Fruit fly (Drosophila melanogaster) S2 (cell line): ENCODE measurements around the gene CG7888.

Experiments
- CG8478 ChIP-seq: fragments of >200 bp; optimal IDR thresholded peaks from 2 replicates; lab custom pipeline; 2018
- CTCF ChIP-seq, 2 experiments: fragments of >200 bp; optimal IDR thresholded peaks; 2 replicates each; lab custom pipeline; 2018

dm6 chr3L:11007786-11008185 lies 46.0 kb upstream of the CG7888 start:
- no peak for TF ChIP-seq CG8478 (lab: Kevin White, UChicago)
- no peak for TF ChIP-seq CTCF (optimal IDR thresholded peaks at IDR 0.05; lab: Kevin White, UChicago)
